Worm (Caenorhabditis elegans) whole organism, young adult: ENCODE data around the gene T21D12.14.

Experiments used
- B0261.1 ChIP-seq: sonication (generic microtip); optimal IDR thresholded peaks from 2 replicates; lab custom pipeline; 2016; ENCODE audit warnings: mild to moderate bottlenecking, missing genetic modification characterization, moderate library complexity, missing compliant biosample characterization
- C17E4.6 ChIP-seq: fragments of 200-800 bp; sonication (Bioruptor generic); IDR thresholded peaks from 2 replicates; pipeline ENCODE4 v1.3.6; 2022; ENCODE audit warnings: missing genetic modification reagents, missing genetic modification characterization, missing compliant biosample characterization
- D2030.7 ChIP-seq: fragments of 200-800 bp; sonication (Bioruptor generic); IDR thresholded peaks from 2 replicates; pipeline ENCODE4 v1.3.6; 2022; ENCODE audit warnings: missing genetic modification reagents, missing genetic modification characterization, missing compliant biosample characterization
- F10E7.11 ChIP-seq: sonication (generic microtip); optimal IDR thresholded peaks from 2 replicates; lab custom pipeline; 2017; ENCODE audit warnings: mild to moderate bottlenecking, missing genetic modification characterization, moderate library complexity, missing compliant biosample characterization
- F52B5.7 ChIP-seq: sonication (generic microtip); optimal IDR thresholded peaks from 2 replicates; lab custom pipeline; 2016; ENCODE audit warnings: mild to moderate bottlenecking, missing genetic modification characterization, missing compliant biosample characterization
- F55B11.4 ChIP-seq: sonication (generic microtip); optimal IDR thresholded peaks from 2 replicates; lab custom pipeline; 2016; ENCODE audit warnings: missing compliant biosample characterization, missing genetic modification characterization, borderline replicate concordance; ENCODE audit not compliant: insufficient read depth
- Y67H2A.10 ChIP-seq: fragments of 200-800 bp; sonication (Bioruptor generic); conservative IDR thresholded peaks from 2 replicates; pipeline ENCODE4 v1.3.6; 2022; ENCODE audit warnings: missing genetic modification reagents, missing genetic modification characterization, missing compliant biosample characterization
- Y79H2A.3 ChIP-seq: fragments of 200-800 bp; sonication (Bioruptor generic); conservative IDR thresholded peaks from 2 replicates; pipeline ENCODE4 v1.3.6; 2022; ENCODE audit warnings: missing genetic modification reagents, missing genetic modification characterization, missing compliant biosample characterization
- ZK185.1 ChIP-seq: sonication (generic microtip); optimal IDR thresholded peaks from 2 replicates; lab custom pipeline; 2016; ENCODE audit warnings: mild to moderate bottlenecking, missing genetic modification characterization, missing compliant biosample characterization; ENCODE audit not compliant: poor library complexity, severe bottlenecking
- akir-1 ChIP-seq: fragments of 200-800 bp; sonication (Bioruptor generic); optimal IDR thresholded peaks from 2 replicates; lab custom pipeline; 2018; ENCODE audit warnings: mild to moderate bottlenecking, missing genetic modification characterization, moderate library complexity, missing compliant biosample characterization
- athp-1 ChIP-seq: sonication (generic microtip); optimal IDR thresholded peaks from 2 replicates; lab custom pipeline; 2017; ENCODE audit warnings: mild to moderate bottlenecking, missing genetic modification characterization, missing compliant biosample characterization
- attf-5 ChIP-seq: fragments of 200-800 bp; sonication (Bioruptor generic); optimal IDR thresholded peaks from 2 replicates; lab custom pipeline; 2018; ENCODE audit warnings: mild to moderate bottlenecking, missing genetic modification characterization, missing compliant biosample characterization
- cebp-1 ChIP-seq, 2 experiments: fragments of 200-800 bp in 1 of 2; sonication (Bioruptor generic) in 1 of 2; sonication (generic microtip) in 1 of 2; IDR thresholded peaks in 1 of 2; optimal IDR thresholded peaks in 1 of 2; 2 replicates each; pipeline versions ENCODE4 v1.3.6 to Lab custom; 2017 to 2022; ENCODE audit warnings: missing compliant biosample characterization in 2 of 2, missing genetic modification characterization in 2 of 2, mild to moderate bottlenecking in 1 of 2, missing genetic modification reagents in 1 of 2, moderate library complexity in 1 of 2
- ceh-100 ChIP-seq: fragments of 200-800 bp; sonication (Bioruptor generic); IDR thresholded peaks from 2 replicates; pipeline ENCODE4 v1.3.6; 2022; ENCODE audit warnings: missing genetic modification reagents, missing genetic modification characterization, missing compliant biosample characterization
- ceh-27 ChIP-seq: fragments of 200-800 bp; sonication (Bioruptor generic); optimal IDR thresholded peaks from 2 replicates; lab custom pipeline; 2018; ENCODE audit warnings: mild to moderate bottlenecking, missing genetic modification characterization, moderate library complexity, missing compliant biosample characterization
- ceh-79 ChIP-seq: sonication (generic microtip); optimal IDR thresholded peaks from 2 replicates; lab custom pipeline; 2017; ENCODE audit warnings: mild to moderate bottlenecking, missing genetic modification characterization, missing compliant biosample characterization
- die-1 ChIP-seq: sonication (generic microtip); optimal IDR thresholded peaks from 2 replicates; lab custom pipeline; 2016; ENCODE audit warnings: missing genotype, mild to moderate bottlenecking, missing genetic modification characterization, missing compliant biosample characterization
- dox-1 ChIP-seq: fragments of 200-800 bp; sonication (Bioruptor generic); IDR thresholded peaks from 2 replicates; pipeline ENCODE4 v1.3.6; 2022; ENCODE audit warnings: missing genetic modification reagents, missing genetic modification characterization, missing compliant biosample characterization
- dpl-1 ChIP-seq: fragments of 150-350 bp; optimal IDR thresholded peaks from 2 replicates; lab custom pipeline; 2014; ENCODE audit warnings: missing biosample characterization, missing genetic modification reagents, missing genetic modification characterization
- egl-18 ChIP-seq: fragments of 200-800 bp; sonication (Bioruptor generic); IDR thresholded peaks from 2 replicates; pipeline ENCODE4 v1.3.6; 2022; ENCODE audit warnings: missing genetic modification reagents, missing genetic modification characterization, missing compliant biosample characterization
- egl-44 ChIP-seq: fragments of 200-800 bp; sonication (Bioruptor generic); IDR thresholded peaks from 2 replicates; pipeline ENCODE4 v1.3.6; 2022; ENCODE audit warnings: missing genetic modification reagents, missing genetic modification characterization, missing compliant biosample characterization
- hmg-1.2 ChIP-seq: fragments of 200-800 bp; sonication (Bioruptor generic); IDR thresholded peaks from 2 replicates; pipeline ENCODE4 v1.3.6; 2022; ENCODE audit warnings: missing genetic modification reagents, missing genetic modification characterization, missing compliant biosample characterization
- hmg-20 ChIP-seq: fragments of 200-800 bp; sonication (Bioruptor generic); IDR thresholded peaks from 2 replicates; pipeline ENCODE4 v1.3.6; 2022; ENCODE audit warnings: missing genetic modification reagents, missing genetic modification characterization, missing compliant biosample characterization
- hsf-1 ChIP-seq: fragments of 200-800 bp; sonication (Bioruptor generic); IDR thresholded peaks from 2 replicates; pipeline ENCODE4 v1.3.6; 2022; ENCODE audit warnings: missing genetic modification reagents, missing genetic modification characterization, missing compliant biosample characterization
- lin-35 ChIP-seq, 3 experiments: fragments of 150-350 bp in 2 of 3; sonication (generic microtip) in 1 of 3; optimal IDR thresholded peaks; 2 replicates each; lab custom pipeline; 2014 to 2018; ENCODE audit warnings: missing biosample characterization in 3 of 3, missing genetic modification characterization in 3 of 3, missing genetic modification reagents in 3 of 3
- lin-40 ChIP-seq: sonication (generic microtip); optimal IDR thresholded peaks from 2 replicates; lab custom pipeline; 2016; ENCODE audit warnings: missing genetic modification characterization, mild to moderate bottlenecking, missing compliant biosample characterization, missing genotype, missing genetic modification reagents
- lin-54 ChIP-seq: fragments of 200-800 bp; sonication (Bioruptor generic); optimal IDR thresholded peaks from 2 replicates; lab custom pipeline; 2018; ENCODE audit warnings: mild to moderate bottlenecking, missing genetic modification characterization, missing compliant biosample characterization
- lir-1 ChIP-seq: fragments of 200-800 bp; sonication (Bioruptor generic); conservative IDR thresholded peaks from 2 replicates; pipeline ENCODE4 v1.3.6; 2022; ENCODE audit warnings: missing genetic modification reagents, missing genetic modification characterization, missing compliant biosample characterization
- lsy-27 ChIP-seq: sonication (generic microtip); optimal IDR thresholded peaks from 2 replicates; lab custom pipeline; 2017; ENCODE audit warnings: missing genetic modification characterization, mild to moderate bottlenecking, missing compliant biosample characterization, antibody characterized with exemption, missing genotype, borderline replicate concordance; ENCODE audit not compliant: insufficient read depth
- madf-3 ChIP-seq: fragments of 200-800 bp; sonication (Bioruptor generic); IDR thresholded peaks from 2 replicates; pipeline ENCODE4 v1.3.6; 2022; ENCODE audit warnings: missing genetic modification reagents, missing genetic modification characterization, missing compliant biosample characterization
- madf-8 ChIP-seq: fragments of 200-800 bp; sonication (Bioruptor generic); conservative IDR thresholded peaks from 2 replicates; pipeline ENCODE4 v1.3.6; 2022; ENCODE audit warnings: missing genetic modification reagents, missing genetic modification characterization, missing compliant biosample characterization
- mcd-1 ChIP-seq: fragments of 200-800 bp; sonication (Bioruptor generic); IDR thresholded peaks from 2 replicates; pipeline ENCODE4 v1.3.6; 2022; ENCODE audit warnings: missing genetic modification reagents, missing genetic modification characterization, missing compliant biosample characterization
- nhr-179 ChIP-seq: sonication (generic microtip); optimal IDR thresholded peaks from 2 replicates; lab custom pipeline; 2016; ENCODE audit warnings: mild to moderate bottlenecking, missing genetic modification characterization, missing compliant biosample characterization
- rcor-1 ChIP-seq: fragments of 200-800 bp; sonication (Bioruptor generic); IDR thresholded peaks from 2 replicates; pipeline ENCODE4 v1.3.6; 2022; ENCODE audit warnings: missing genetic modification reagents, missing genetic modification characterization, missing compliant biosample characterization
- repo-1 ChIP-seq: sonication (generic microtip); optimal IDR thresholded peaks from 2 replicates; lab custom pipeline; 2017; ENCODE audit warnings: mild to moderate bottlenecking, missing genetic modification characterization, missing compliant biosample characterization
- sdz-38 ChIP-seq: sonication (generic microtip); optimal IDR thresholded peaks from 2 replicates; lab custom pipeline; 2016; ENCODE audit warnings: missing genotype, missing genetic modification characterization, missing compliant biosample characterization
- unc-130 ChIP-seq: sonication (generic microtip); optimal IDR thresholded peaks from 2 replicates; lab custom pipeline; 2016; ENCODE audit warnings: missing genetic modification reagents, missing genetic modification characterization, missing compliant biosample characterization
- unc-62 ChIP-seq: fragments of 150-350 bp; optimal IDR thresholded peaks from 2 replicates; lab custom pipeline; 2014; ENCODE audit warnings: missing biosample characterization, missing genetic modification reagents, missing genetic modification characterization
- xnd-1 ChIP-seq: sonication (generic microtip); optimal IDR thresholded peaks from 2 replicates; lab custom pipeline; 2016; ENCODE audit warnings: missing genotype, missing genetic modification reagents, missing genetic modification characterization, missing compliant biosample characterization
- zfh-2 ChIP-seq: fragments of 200-800 bp; sonication (Bioruptor generic); conservative IDR thresholded peaks from 2 replicates; pipeline ENCODE4 v1.3.6; 2022; ENCODE audit warnings: missing genetic modification reagents, missing genetic modification characterization, missing compliant biosample characterization
- ztf-25 ChIP-seq: fragments of 200-800 bp; sonication (Bioruptor generic); IDR thresholded peaks from 2 replicates; pipeline ENCODE4 v1.3.6; 2022; ENCODE audit warnings: missing genetic modification reagents, missing genetic modification characterization, missing compliant biosample characterization

Gene T21D12.14

DNA sequence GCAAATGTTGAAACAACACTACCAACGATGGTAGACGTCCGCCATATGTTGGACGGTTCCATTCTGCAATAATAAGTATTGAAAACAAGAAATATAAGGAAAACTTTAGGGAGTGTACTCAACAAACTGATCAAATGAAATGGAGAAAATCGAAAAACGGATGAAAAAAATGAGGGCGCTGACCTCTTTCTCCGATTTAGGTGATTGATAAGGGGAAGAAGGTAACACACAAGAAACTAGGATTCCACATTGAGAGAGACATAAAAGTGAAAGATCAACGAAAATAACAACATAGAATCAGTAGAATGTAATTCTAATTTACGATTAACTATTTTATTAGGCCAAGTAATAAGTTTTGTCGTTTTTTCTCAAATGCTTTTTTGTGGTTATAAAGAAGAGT, 28.8 kb downstream of the T21D12.14 start, which contains the start of gene dpy-9:
dpy-9 (minus strand) TSS at position 63 of the 400 bp plus-strand sequence.
- TF ChIP-seq hsf-1 (GFP tag; lab: Robert Waterston, UW): no peak
- no peak for TF ChIP-seq nhr-179
- no peak for TF ChIP-seq unc-130
- no peak for TF ChIP-seq egl-18
- TF ChIP-seq xnd-1 (tag; lab: Kevin White, UChicago): no peak
- TF ChIP-seq B0261.1 (tag; lab: Kevin White, UChicago): no peak
- no peak for TF ChIP-seq F10E7.11 (tag; lab: Kevin White, UChicago)
- no peak for TF ChIP-seq Y79H2A.3 (GFP tag; lab: Robert Waterston, UW)
- no peak for TF ChIP-seq hmg-20 (GFP tag; lab: Robert Waterston, UW)
- TF ChIP-seq lir-1 (GFP tag; lab: Robert Waterston, UW): no peak
- no peak for TF ChIP-seq dox-1 (GFP tag; lab: Robert Waterston, UW)
- no peak for TF ChIP-seq akir-1 (GFP tag; lab: Kevin White, UChicago)
- TF ChIP-seq, all 124 proteins: peak for 0

DNA sequence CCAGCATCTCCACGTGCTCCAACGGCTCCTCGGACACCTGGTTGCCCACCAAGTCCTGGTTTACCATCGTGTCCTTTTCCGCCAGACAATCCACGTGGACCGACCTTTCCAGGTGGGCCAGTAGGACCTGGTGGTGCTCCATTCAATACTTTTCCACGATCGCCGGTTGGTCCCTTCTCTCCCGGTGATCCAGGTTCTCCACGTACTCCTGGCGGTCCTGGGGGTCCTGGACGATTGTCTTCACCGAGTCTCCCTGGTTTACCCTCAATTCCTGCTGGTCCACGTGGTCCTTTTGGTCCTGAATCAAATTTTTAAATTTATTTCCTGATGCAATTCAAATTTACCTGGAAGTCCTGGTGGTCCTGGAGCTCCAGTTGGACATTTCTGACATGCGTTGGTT, 29.6 kb downstream of the T21D12.14 start:
- TF ChIP-seq zfh-2 (GFP tag; lab: Robert Waterston, UW) (peak; percentile 56), F52B5.7 (tag; lab: Kevin White, UChicago) (no peak)
- TF ChIP-seq, all 124 proteins: peak for 1

DNA sequence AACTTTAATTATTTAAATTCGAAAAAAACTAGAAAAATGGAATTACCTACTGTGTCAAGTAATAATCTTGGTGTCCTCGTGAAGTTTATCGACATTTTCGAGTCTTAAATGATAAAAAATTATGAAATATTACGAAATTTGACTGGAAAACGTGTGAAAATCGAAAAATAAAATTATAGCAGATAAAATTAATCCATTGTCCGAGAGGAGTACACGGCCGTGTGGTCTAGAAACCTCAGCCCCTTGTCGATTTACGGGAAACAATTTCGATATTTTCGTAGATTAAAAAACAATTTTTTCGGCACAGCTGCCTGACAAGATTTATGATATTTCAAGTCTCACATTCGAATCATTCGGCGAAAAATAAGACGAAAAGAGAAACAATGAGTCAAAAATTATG, 30.8 kb downstream of the T21D12.14 start, which contains the start of gene R02D3.8:
R02D3.8 (minus strand) TSS at position 109 of the 400 bp plus-strand sequence.
- TF ChIP-seq cebp-1 (GFP tag; IDR thresholded peaks at IDR 0.05; lab: Robert Waterston, UW) (no peak), cebp-1 (tag; optimal IDR thresholded peaks at IDR 0.05; lab: Kevin White, UChicago) (peak; percentile 56), attf-5 (peak; percentile 17), egl-44 (GFP tag; lab: Robert Waterston, UW) (no peak), lin-54 (GFP tag; lab: Kevin White, UChicago) (no peak), lir-1 (GFP tag; lab: Robert Waterston, UW) (no peak), C17E4.6 (no peak), ceh-79 (no peak), madf-8 (GFP tag; lab: Robert Waterston, UW) (no peak), ZK185.1 (tag; lab: Kevin White, UChicago) (peak; percentile 33), sdz-38 (tag; lab: Kevin White, UChicago) (no peak), F55B11.4 (tag; lab: Kevin White, UChicago) (no peak), mcd-1 (0 out of 2 replicates have a peak, but pooled peaks have one; percentile 39)
- TF ChIP-seq, all 124 proteins: peak for 4

DNA sequence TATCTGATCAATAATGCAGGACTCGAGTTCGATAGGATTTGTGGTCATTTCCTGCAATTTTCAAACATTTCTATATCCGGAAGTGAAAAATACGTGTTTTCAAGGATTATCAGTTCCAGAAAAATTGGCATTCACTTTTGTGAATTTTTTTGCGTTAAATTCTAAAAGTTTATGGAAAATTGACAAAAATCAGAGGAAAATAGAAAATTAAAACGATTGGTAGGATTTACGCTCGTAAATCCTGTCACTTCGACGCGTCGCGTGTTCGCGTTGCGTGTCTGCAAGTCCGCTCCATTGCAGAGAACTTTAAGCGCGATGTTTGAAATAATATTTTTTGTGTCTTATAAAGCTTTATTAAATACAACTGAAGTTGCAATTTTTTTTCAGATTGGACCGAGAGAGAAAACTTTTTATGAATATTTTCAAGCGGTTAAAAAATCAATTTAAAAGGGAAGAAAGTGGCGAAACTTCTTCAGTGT, 32.5 kb downstream of the T21D12.14 start, which contains the start of gene rcat-1:
rcat-1 (minus strand) TSS at position 51 of the 479 bp plus-strand sequence.
- peak; percentile 47 for TF ChIP-seq unc-62 (GFP tag; lab: Kevin White, UChicago)
- TF ChIP-seq D2030.7: peak; percentile 77
- TF ChIP-seq Y67H2A.10 (GFP tag; lab: Robert Waterston, UW): no peak; the same call in 1 of the 2 replicates
- TF ChIP-seq athp-1 (tag; lab: Kevin White, UChicago): peak; percentile 23
- TF ChIP-seq ceh-100 (GFP tag; lab: Robert Waterston, UW): peak; percentile 16; the same call in 1 of the 2 replicates
- TF ChIP-seq ceh-79: no peak
- no peak for TF ChIP-seq lsy-27 (tag; lab: Kevin White, UChicago)
- peak; percentile 30 for TF ChIP-seq ceh-27 (GFP tag; lab: Kevin White, UChicago)
- no peak for TF ChIP-seq die-1 (tag; lab: Kevin White, UChicago)
- TF ChIP-seq attf-5: peak; percentile 77
- no peak for TF ChIP-seq repo-1
- TF ChIP-seq ZK185.1 (tag; lab: Kevin White, UChicago): no peak
- TF ChIP-seq mcd-1: peak; percentile 90
- peak; percentile 71 for TF ChIP-seq dpl-1
- peak; percentile 28 for TF ChIP-seq lin-40 (tag; lab: Kevin White, UChicago)
- no peak for TF ChIP-seq xnd-1 (tag; lab: Kevin White, UChicago)
- TF ChIP-seq madf-3: peak; percentile 99
- TF ChIP-seq lin-35 (GFP tag; optimal IDR thresholded peaks at IDR 0.05; lab: Kevin White, UChicago): peak in 1 of 3 experiments; percentile 82
- TF ChIP-seq ztf-25 (GFP tag; lab: Robert Waterston, UW): no peak
- TF ChIP-seq hmg-1.2: peak; percentile 13; the same call in 1 of the 2 replicates
- peak; percentile 17; the same call in 1 of the 2 replicates for TF ChIP-seq rcor-1 (GFP tag; lab: Robert Waterston, UW)
